Fruit fly (Drosophila melanogaster): ENCODE results near the gene ND-B22.
A peak's percentile ranks its signal among the peaks of the same experiment; 100 is the strongest.

Gene ND-B22

DNA sequence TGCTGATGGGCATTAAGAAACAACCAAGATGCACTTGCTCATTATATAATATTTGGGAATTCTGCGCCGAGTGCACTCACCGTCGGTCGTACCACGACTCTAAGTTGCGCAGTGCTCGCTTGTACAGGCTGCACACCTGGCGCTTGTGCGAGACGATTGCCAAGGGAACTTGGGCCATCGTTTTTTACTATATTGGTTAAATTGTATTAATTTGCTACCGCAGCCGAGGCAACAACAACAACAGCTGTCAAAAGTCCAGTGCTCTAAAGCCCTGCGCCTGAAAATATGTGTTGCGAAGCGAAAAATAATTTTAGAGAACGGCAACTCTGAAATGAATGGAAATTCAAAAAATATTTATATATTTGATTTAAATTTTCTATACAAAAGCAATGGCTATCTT, at the start of gene ND-B22 (continued):
- TF ChIP-seq slou (GFP tag; optimal IDR thresholded peaks at IDR 0.05), result peak; percentile 4
- no peak for TF ChIP-seq Neu2 (GFP tag; optimal IDR thresholded peaks at IDR 0.05; ENCODE audit: borderline replicate concordance)
- TF ChIP-seq ap (GFP tag; IDR thresholded peaks at IDR 0.05), result no peak
- TF ChIP-seq CG34224 (GFP tag; IDR thresholded peaks at IDR 0.05; ENCODE audit: partially characterized antibody), result peak; percentile 52; the same call in 1 of the 3 replicates
- TF ChIP-seq corto (GFP tag; optimal IDR thresholded peaks at IDR 0.05), result no peak
- TF ChIP-seq CG18011 (GFP tag; optimal IDR thresholded peaks at IDR 0.05), result peak; percentile 17
- peak; percentile 37; the same call in 1 of the 4 replicates for TF ChIP-seq Dll (GFP tag; IDR thresholded peaks at IDR 0.05; ENCODE audit: partially characterized antibody)
- no peak for TF ChIP-seq gcm (GFP tag; optimal IDR thresholded peaks at IDR 0.05)
- TF ChIP-seq kay (GFP tag; optimal IDR thresholded peaks at IDR 0.05), result no peak
- no peak for TF ChIP-seq Atf3 (GFP tag; optimal IDR thresholded peaks at IDR 0.05)
- TF ChIP-seq CG10959 (GFP tag; IDR thresholded peaks at IDR 0.05), result no peak
- TF ChIP-seq dm (GFP tag; optimal IDR thresholded peaks at IDR 0.05), result no peak
- peak; percentile 51 for TF ChIP-seq CG18599 (GFP tag; optimal IDR thresholded peaks at IDR 0.05)
- no peak for TF ChIP-seq Drgx (GFP tag; IDR thresholded peaks at IDR 0.05)
- no peak; the same call in 1 of the 2 replicates for TF ChIP-seq ato (GFP tag; IDR thresholded peaks at IDR 0.05; ENCODE audit: partially characterized antibody)
- TF ChIP-seq row (GFP tag; IDR thresholded peaks at IDR 0.05), result peak; percentile 31; the same call in 1 of the 3 replicates
- TF ChIP-seq CG4328 (GFP tag; optimal IDR thresholded peaks at IDR 0.05), result no peak
- no peak for TF ChIP-seq CG17612 (GFP tag; IDR thresholded peaks at IDR 0.05)
- TF ChIP-seq ham (GFP tag; IDR thresholded peaks at IDR 0.05), result no peak
- peak; percentile 55; the same call in 2 of the 3 replicates for TF ChIP-seq Opbp (GFP tag; IDR thresholded peaks at IDR 0.05; ENCODE audit: partially characterized antibody)
- no peak for TF ChIP-seq grn (GFP tag; optimal IDR thresholded peaks at IDR 0.05)
- TF ChIP-seq CG12744 (GFP tag; optimal IDR thresholded peaks at IDR 0.05), result no peak
- no peak for TF ChIP-seq CG4730 (GFP tag; IDR thresholded peaks at IDR 0.05)
- TF ChIP-seq CG1832 (GFP tag; optimal IDR thresholded peaks at IDR 0.05), result no peak
- TF ChIP-seq NC2α (GFP tag; optimal IDR thresholded peaks at IDR 0.05), result no peak
- TF ChIP-seq CG6854 (GFP tag; optimal IDR thresholded peaks at IDR 0.05), result no peak
- TF ChIP-seq Dad (GFP tag; optimal IDR thresholded peaks at IDR 0.05), result peak; percentile 50
- TF ChIP-seq btn (GFP tag; optimal IDR thresholded peaks at IDR 0.05), result no peak
- no peak for TF ChIP-seq CG11696 (GFP tag; IDR thresholded peaks at IDR 0.05)
- no peak for TF ChIP-seq gsb-n (tag; optimal IDR thresholded peaks at IDR 0.05)
- peak; percentile 26 for TF ChIP-seq ems (GFP tag; optimal IDR thresholded peaks at IDR 0.05)
- TF ChIP-seq CG14014 (GFP tag; IDR thresholded peaks at IDR 0.05), result peak; percentile 21; the same call in 1 of the 2 replicates
- TF ChIP-seq pros (GFP tag; optimal IDR thresholded peaks at IDR 0.05), result no peak
- peak; percentile 36; the same call in 1 of the 2 replicates for TF ChIP-seq CG11247 (GFP tag; IDR thresholded peaks at IDR 0.05)
- TF ChIP-seq Tbp (GFP tag; optimal IDR thresholded peaks at IDR 0.05), result no peak
- no peak for TF ChIP-seq CG7928 (GFP tag; optimal IDR thresholded peaks at IDR 0.05)
- no peak for TF ChIP-seq CG9609 (GFP tag; optimal IDR thresholded peaks at IDR 0.05)
- no peak for TF ChIP-seq peb (GFP tag; IDR thresholded peaks at IDR 0.05)
- TF ChIP-seq MBD-R2 (GFP tag; IDR thresholded peaks at IDR 0.05), result peak; percentile 85
- TF ChIP-seq CG32532 (GFP tag; IDR thresholded peaks at IDR 0.05), result peak; percentile 57
- TF ChIP-seq CG6254 (GFP tag; optimal IDR thresholded peaks at IDR 0.05), result no peak
- peak; percentile 93 for TF ChIP-seq E2f2 (GFP tag; IDR thresholded peaks at IDR 0.05)
- TF ChIP-seq sug (tag; optimal IDR thresholded peaks at IDR 0.05), result peak; percentile 53
- TF ChIP-seq CG42726 (GFP tag; IDR thresholded peaks at IDR 0.05; ENCODE audit: partially characterized antibody), result no peak
- peak; percentile 12 for TF ChIP-seq zen (tag; optimal IDR thresholded peaks at IDR 0.05)
- TF ChIP-seq gro (GFP tag; optimal IDR thresholded peaks at IDR 0.05), result peak; percentile 32
- TF ChIP-seq jigr1 (GFP tag; IDR thresholded peaks at IDR 0.05), result no peak
- no peak for TF ChIP-seq sc (optimal IDR thresholded peaks at IDR 0.05)
- TF ChIP-seq sc (GFP tag; optimal IDR thresholded peaks at IDR 0.05), result no peak
- no peak for TF ChIP-seq Dfd (GFP tag; optimal IDR thresholded peaks at IDR 0.05)
- no peak for TF ChIP-seq gce (GFP tag; IDR thresholded peaks at IDR 0.05)
- no peak for TF ChIP-seq cato (GFP tag; optimal IDR thresholded peaks at IDR 0.05; ENCODE audit: borderline replicate concordance)

Data from whole organism, embryonic.